Worm (Caenorhabditis elegans) whole organism, L4 larva: ENCODE measurements around the gene twk-11.
A peak's percentile ranks its signal among the peaks of the same experiment; 100 is the strongest.

Source experiments
- F10B5.3 ChIP-seq: sonication (generic microtip); optimal IDR thresholded peaks from 2 replicates; lab custom pipeline; 2016; ENCODE audit warnings: mild to moderate bottlenecking, missing genetic modification characterization, missing compliant biosample characterization
- F26F4.8 ChIP-seq: fragments of 200-800 bp; sonication (Bioruptor generic); conservative IDR thresholded peaks from 2 replicates; pipeline ENCODE4 v1.3.6; 2022; ENCODE audit warnings: missing genetic modification characterization, missing compliant biosample characterization
- ZK337.2 ChIP-seq: fragments of 200-800 bp; sonication (Bioruptor generic); IDR thresholded peaks from 2 replicates; pipeline ENCODE4 v1.3.6; 2022; ENCODE audit warnings: missing genetic modification reagents, missing genetic modification characterization, missing compliant biosample characterization
- ZK546.5 ChIP-seq, 2 experiments: sonication (generic microtip); optimal IDR thresholded peaks; 2 replicates each; lab custom pipeline; 2017; ENCODE audit warnings: missing biosample characterization in 2 of 2, missing genetic modification characterization in 2 of 2
- aha-1 ChIP-seq: fragments of 150-350 bp; peaks from one replicate; lab custom pipeline; 2014; ENCODE audit warnings: missing biosample characterization, missing genetic modification characterization
- ama-1 ChIP-seq: fragments of 150-350 bp; optimal IDR thresholded peaks from 2 replicates; lab custom pipeline; 2014; ENCODE audit warnings: inconsistent platforms, mixed read lengths
- ceh-20 ChIP-seq: fragments of 200-800 bp; sonication (Bioruptor generic); IDR thresholded peaks from 2 replicates; pipeline ENCODE4 v1.3.6; 2022; ENCODE audit warnings: missing genetic modification reagents, missing genetic modification characterization, missing compliant biosample characterization
- ceh-44 ChIP-seq: fragments of 200-800 bp; sonication (Bioruptor generic); IDR thresholded peaks from 2 replicates; pipeline ENCODE4 v1.3.6; 2022; ENCODE audit warnings: missing genetic modification reagents, missing genetic modification characterization, missing compliant biosample characterization
- ceh-82 ChIP-seq: sonication (generic microtip); optimal IDR thresholded peaks from 2 replicates; lab custom pipeline; 2017; ENCODE audit warnings: missing biosample characterization, missing genetic modification characterization
- daf-16 ChIP-seq, 3 experiments: sonication (generic microtip); optimal IDR thresholded peaks; 2 replicates each; lab custom pipeline; 2016 to 2017; ENCODE audit warnings: missing genetic modification characterization in 3 of 3, missing genetic modification reagents in 3 of 3, mild to moderate bottlenecking in 2 of 3, missing compliant biosample characterization in 2 of 3, missing biosample characterization in 1 of 3, moderate library complexity in 1 of 3
- daf-8 ChIP-seq: fragments of 200-800 bp; sonication (Bioruptor generic); IDR thresholded peaks from 2 replicates; pipeline ENCODE4 v1.3.6; 2022; ENCODE audit warnings: missing genetic modification characterization, missing compliant biosample characterization
- dmd-9 ChIP-seq: fragments of 200-800 bp; sonication (Bioruptor generic); IDR thresholded peaks from 2 replicates; pipeline ENCODE4 v1.3.6; 2022; ENCODE audit warnings: missing genetic modification reagents, missing genetic modification characterization, missing compliant biosample characterization
- dve-1 ChIP-seq: sonication (generic microtip); optimal IDR thresholded peaks from 2 replicates; lab custom pipeline; 2017; ENCODE audit warnings: antibody characterized with exemption, mild to moderate bottlenecking, missing genetic modification characterization, missing compliant biosample characterization; ENCODE audit not compliant: insufficient read depth
- hif-1 ChIP-seq, 2 experiments: sonication (generic microtip); optimal IDR thresholded peaks; 2 replicates each; lab custom pipeline; 2016 to 2017; ENCODE audit warnings: missing compliant biosample characterization in 2 of 2, missing genetic modification characterization in 2 of 2, missing genetic modification reagents in 2 of 2, missing genotype in 2 of 2, mild to moderate bottlenecking in 1 of 2
- hlh-11 ChIP-seq: fragments of 200-800 bp; sonication (Bioruptor generic); optimal IDR thresholded peaks from 2 replicates; lab custom pipeline; 2018; ENCODE audit warnings: mild to moderate bottlenecking, missing genetic modification characterization, missing compliant biosample characterization
- hlh-30 ChIP-seq: sonication (generic microtip); optimal IDR thresholded peaks from 2 replicates; lab custom pipeline; 2017; ENCODE audit warnings: antibody characterized with exemption, mild to moderate bottlenecking, missing genetic modification characterization, missing compliant biosample characterization; ENCODE audit not compliant: insufficient read depth
- lin-1 ChIP-seq: fragments of 200-800 bp; sonication (Bioruptor generic); IDR thresholded peaks from 2 replicates; pipeline ENCODE4 v1.3.6; 2022; ENCODE audit warnings: missing genetic modification reagents, missing genetic modification characterization, missing compliant biosample characterization
- lin-15B ChIP-seq: fragments of 150-350 bp; sonication (generic microtip); optimal IDR thresholded peaks from 3 replicates; lab custom pipeline; 2014; ENCODE audit warnings: missing biosample characterization, missing genetic modification characterization
- lin-38 ChIP-seq: fragments of 200-800 bp; sonication (Bioruptor generic); IDR thresholded peaks from 2 replicates; pipeline ENCODE4 v1.3.6; 2022; ENCODE audit warnings: missing genetic modification reagents, missing genetic modification characterization, missing compliant biosample characterization
- lir-3 ChIP-seq: sonication (generic microtip); optimal IDR thresholded peaks from 2 replicates; lab custom pipeline; 2016; ENCODE audit warnings: mild to moderate bottlenecking, missing genetic modification characterization, missing compliant biosample characterization
- lsy-2 ChIP-seq, 2 experiments: fragments of 150-350 bp in 1 of 2; sonication (generic microtip) in 1 of 2; optimal IDR thresholded peaks; 2 replicates each; lab custom pipeline; 2014 to 2017; ENCODE audit warnings: missing biosample characterization in 2 of 2, missing genetic modification characterization in 2 of 2
- mdl-1 ChIP-seq, 2 experiments: fragments of 150-350 bp in 1 of 2; sonication (generic microtip) in 1 of 2; optimal IDR thresholded peaks; 2 replicates each; lab custom pipeline; 2014 to 2017; ENCODE audit warnings: missing biosample characterization in 2 of 2, missing genetic modification characterization in 2 of 2
- mes-2 ChIP-seq: sonication (generic microtip); optimal IDR thresholded peaks from 2 replicates; lab custom pipeline; 2016; ENCODE audit warnings: missing genotype, mild to moderate bottlenecking, missing genetic modification characterization, missing compliant biosample characterization; ENCODE audit not compliant: poor library complexity, severe bottlenecking
- nhr-10 ChIP-seq: fragments of 150-350 bp; optimal IDR thresholded peaks from 2 replicates; lab custom pipeline; 2014; ENCODE audit warnings: missing biosample characterization, missing genetic modification characterization
- nhr-28 ChIP-seq: fragments of 150-350 bp; optimal IDR thresholded peaks from 2 replicates; lab custom pipeline; 2014; ENCODE audit warnings: missing biosample characterization, missing genetic modification characterization
- nhr-41 ChIP-seq: fragments of 200-800 bp; sonication (Bioruptor generic); IDR thresholded peaks from 2 replicates; pipeline ENCODE4 v1.3.6; 2022; ENCODE audit warnings: missing genetic modification reagents, missing genetic modification characterization, missing compliant biosample characterization
- nhr-77 ChIP-seq: fragments of 150-350 bp; optimal IDR thresholded peaks from 2 replicates; lab custom pipeline; 2014; ENCODE audit warnings: missing biosample characterization, missing genetic modification characterization
- php-3 ChIP-seq: fragments of 200-800 bp; sonication (Bioruptor generic); IDR thresholded peaks from 2 replicates; pipeline ENCODE4 v1.3.6; 2022; ENCODE audit warnings: missing genetic modification reagents, missing genetic modification characterization, missing compliant biosample characterization
- set-16 ChIP-seq: fragments of 200-800 bp; sonication (Bioruptor generic); IDR thresholded peaks from 2 replicates; pipeline ENCODE4 v1.3.6; 2022; ENCODE audit warnings: missing genetic modification reagents, missing genetic modification characterization, missing compliant biosample characterization
- spr-1 ChIP-seq: sonication (generic microtip); optimal IDR thresholded peaks from 2 replicates; lab custom pipeline; 2016; ENCODE audit warnings: mild to moderate bottlenecking, missing genetic modification characterization, missing compliant biosample characterization
- tra-1 ChIP-seq: fragments of 200-800 bp; sonication (Bioruptor generic); IDR thresholded peaks from 2 replicates; pipeline ENCODE4 v1.3.6; 2022; ENCODE audit warnings: missing genetic modification reagents, missing genetic modification characterization, missing compliant biosample characterization
- unc-130 ChIP-seq: sonication (generic microtip); optimal IDR thresholded peaks from 2 replicates; lab custom pipeline; 2016; ENCODE audit warnings: missing genetic modification reagents, missing genetic modification characterization, missing compliant biosample characterization
- unc-62 ChIP-seq, 3 experiments: fragments of 150-350 bp in 1 of 3; sonication (generic microtip); optimal IDR thresholded peaks in 2 of 3; peaks in 1 of 3; 1 replicate in 1 of 3; 2 replicates in 2 of 3; lab custom pipeline; 2014 to 2017; ENCODE audit warnings: missing biosample characterization in 3 of 3, missing genetic modification characterization in 3 of 3, missing genetic modification reagents in 3 of 3, missing genotype in 1 of 3
- zag-1 ChIP-seq: fragments of 150-350 bp; optimal IDR thresholded peaks from 2 replicates; lab custom pipeline; 2014; ENCODE audit warnings: missing biosample characterization, missing genetic modification characterization
- ztf-11 ChIP-seq: fragments of 150-350 bp; optimal IDR thresholded peaks from 2 replicates; lab custom pipeline; 2014; ENCODE audit warnings: missing biosample characterization, missing genetic modification characterization

The twk-11 gene

ce11 chrV:7084612-7085139, 48.3 kb upstream of the twk-11 start, which contains the start of gene mys-1 (continued):
- no peak for TF ChIP-seq nhr-77 (tag; lab: Kevin White, UChicago)
- TF ChIP-seq nhr-41 (GFP tag; lab: Robert Waterston, UW): no peak
- TF ChIP-seq lin-38 (GFP tag; lab: Robert Waterston, UW): peak; percentile 46
- no peak for TF ChIP-seq nhr-10 (tag; lab: Kevin White, UChicago)
- peak in 1 of 2 experiments; percentile 67 for TF ChIP-seq lsy-2 (tag; optimal IDR thresholded peaks at IDR 0.05; lab: Kevin White, UChicago)
- no peak for TF ChIP-seq ceh-44 (GFP tag; lab: Robert Waterston, UW)
- TF ChIP-seq php-3: no peak
- no peak for TF ChIP-seq F26F4.8 (GFP tag; lab: Robert Waterston, UW)
- no peak for TF ChIP-seq mdl-1 (tag; optimal IDR thresholded peaks at IDR 0.05; lab: Kevin White, UChicago)
- no peak for TF ChIP-seq lin-1
- TF ChIP-seq ama-1 (lab: Kevin White, UChicago): no peak
- no peak for TF ChIP-seq tra-1 (GFP tag; lab: Robert Waterston, UW)
- TF ChIP-seq F10B5.3 (tag; lab: Kevin White, UChicago): no peak
- TF ChIP-seq hlh-30: peak; percentile 29
- no peak for TF ChIP-seq daf-8 (GFP tag; lab: Robert Waterston, UW)
- TF ChIP-seq ZK546.5 (tag; optimal IDR thresholded peaks at IDR 0.05; lab: Kevin White, UChicago): no peak
- no peak for TF ChIP-seq ztf-11 (tag; lab: Kevin White, UChicago)
- TF ChIP-seq ceh-20: no peak
- no peak for TF ChIP-seq spr-1

DNA sequence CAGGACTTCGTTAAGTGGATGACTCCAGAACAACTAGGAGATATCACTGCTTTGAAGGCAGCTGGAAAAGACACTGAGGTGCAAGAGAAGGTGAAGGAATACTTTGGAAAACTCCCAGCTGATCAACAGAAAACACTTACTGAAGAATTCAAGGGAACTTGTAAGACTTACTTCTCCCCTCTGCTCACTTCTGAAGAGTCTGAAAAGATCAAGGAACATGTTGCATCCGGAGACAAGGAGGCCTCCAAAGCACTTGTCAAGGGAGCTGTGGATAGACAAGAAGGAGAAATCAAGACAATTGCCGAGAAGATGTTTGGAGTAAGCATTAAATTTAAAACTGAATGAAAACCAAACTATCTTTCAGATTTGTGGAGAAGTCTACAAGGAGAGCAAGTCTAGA, 43.0 kb upstream of the twk-11 start:
- no peak for TF ChIP-seq set-16 (GFP tag; lab: Robert Waterston, UW)
- TF ChIP-seq zag-1 (tag; lab: Kevin White, UChicago): no peak
- peak; percentile 0 for TF ChIP-seq hlh-11
- peak; percentile 93 for TF ChIP-seq aha-1

- peak in 1 of 2 experiments; percentile 76 for TF ChIP-seq unc-62 (GFP tag; optimal IDR thresholded peaks at IDR 0.05 in 1 of 2; lab: Kevin White, UChicago)
- TF ChIP-seq unc-62 (tag; optimal IDR thresholded peaks at IDR 0.05; lab: Kevin White, UChicago): no peak
- TF ChIP-seq aha-1: peak; percentile 87
- TF ChIP-seq ZK337.2 (GFP tag; lab: Robert Waterston, UW): no peak
Observed at ce11 chrV:7078765-7079164, 42.4 kb upstream of the twk-11 start.

DNA sequence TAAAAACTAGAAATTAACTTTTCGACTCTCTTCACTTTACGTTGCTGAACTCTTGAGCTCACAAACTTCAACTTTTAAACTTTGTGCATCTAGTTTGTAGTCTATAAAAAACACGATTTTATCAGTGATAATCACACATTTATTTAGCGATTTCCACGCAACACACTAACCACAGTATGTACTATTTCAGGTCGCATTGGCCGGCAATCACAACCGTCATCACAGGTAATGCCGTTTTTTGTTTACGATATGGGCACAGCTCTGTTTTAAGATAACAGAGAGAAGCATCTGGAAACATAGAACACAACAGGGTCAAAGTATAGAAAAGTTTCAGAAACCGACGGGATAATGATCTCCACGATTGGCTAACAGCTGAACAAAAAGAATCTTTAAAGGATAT, 39.8 kb upstream of the twk-11 start:
- TF ChIP-seq dmd-9 (GFP tag; lab: Robert Waterston, UW) (no peak), unc-130 (GFP tag; lab: Kevin White, UChicago) (no peak), hlh-30 (peak; percentile 34), aha-1 (peak; percentile 91), unc-62 (GFP tag; optimal IDR thresholded peaks at IDR 0.05 in 1 of 2; lab: Kevin White, UChicago) (peak in 1 of 2 experiments; percentile 26), unc-62 (tag; optimal IDR thresholded peaks at IDR 0.05; lab: Kevin White, UChicago) (no peak), ceh-82 (tag; lab: Kevin White, UChicago) (no peak), dve-1 (tag; lab: Kevin White, UChicago) (peak; percentile 60), mes-2 (tag; lab: Kevin White, UChicago) (peak; percentile 41), hif-1 (tag; optimal IDR thresholded peaks at IDR 0.05; lab: Kevin White, UChicago) (peak in 1 of 2 experiments; percentile 25), daf-16 (GFP tag; optimal IDR thresholded peaks at IDR 0.05; lab: Kevin White, UChicago) (no peak), daf-16 (tag; optimal IDR thresholded peaks at IDR 0.05; lab: Kevin White, UChicago) (peak; percentile 87), tra-1 (GFP tag; lab: Robert Waterston, UW) (peak; percentile 22; the same call in 1 of the 2 replicates), nhr-77 (tag; lab: Kevin White, UChicago) (peak; percentile 33), hlh-11 (peak; percentile 20), nhr-28 (peak; percentile 98), lir-3 (tag; lab: Kevin White, UChicago) (no peak), lin-15B (no peak)
